Worm (Caenorhabditis elegans) whole organism, L4/young adult: ENCODE data around the gene F55G11.2.

Source experiments
- W03F9.2 ChIP-seq: fragments of 150-350 bp; optimal IDR thresholded peaks from 2 replicates; lab custom pipeline; 2014; ENCODE audit warnings: missing biosample characterization, missing genetic modification characterization
- dao-5 ChIP-seq: sonication (generic microtip); optimal IDR thresholded peaks from 2 replicates; lab custom pipeline; 2016; ENCODE audit warnings: missing genotype, missing genetic modification characterization, moderate library complexity, missing compliant biosample characterization
- him-1 ChIP-seq: sonication (generic microtip); optimal IDR thresholded peaks from 2 replicates; lab custom pipeline; 2016; ENCODE audit warnings: missing genotype, missing genetic modification reagents, missing genetic modification characterization, missing compliant biosample characterization

- TF ChIP-seq W03F9.2 (tag; lab: Kevin White, UChicago) (no peak), dao-5 (tag; lab: Kevin White, UChicago) (no peak), him-1 (tag; lab: Kevin White, UChicago) (no peak)
Observed at ce11 chrIV:12920553-12920952, 48.5 kb downstream of the F55G11.2 start.
